Fruit fly (Drosophila melanogaster) whole organism, embryonic: ENCODE data around the gene Doa.

ENCODE experiments used
- BEAF-32 ChIP-seq: fragments of 200-800 bp; sonication (Bioruptor generic); optimal IDR thresholded peaks from 3 replicates; lab custom pipeline; 2017; ENCODE audit warnings: missing biosample characterization, missing genetic modification characterization, mild to moderate bottlenecking, moderate library complexity, missing genetic modification reagents
- Bdp1 ChIP-seq: fragments of 200-800 bp; sonication (Bioruptor generic); optimal IDR thresholded peaks from 3 replicates; lab custom pipeline; 2016; ENCODE audit warnings: missing biosample characterization, missing genetic modification characterization
- Bteb2 ChIP-seq: fragments of 200-800 bp; sonication (Bioruptor generic); optimal IDR thresholded peaks from 2 replicates; lab custom pipeline; 2016; ENCODE audit warnings: missing biosample characterization, missing genetic modification characterization
- CG10959 ChIP-seq: fragments of 200-800 bp; sonication (Bioruptor generic); IDR thresholded peaks from 2 replicates; pipeline ENCODE4 v1.3.6; 2022; ENCODE audit warnings: missing biosample characterization, missing genetic modification characterization
- CG12391 ChIP-seq: fragments of 200-800 bp; sonication (Bioruptor generic); optimal IDR thresholded peaks from 3 replicates; lab custom pipeline; 2018; ENCODE audit warnings: missing biosample characterization, mild to moderate bottlenecking, missing genetic modification characterization, moderate library complexity
- CG14860 ChIP-seq: fragments of 200-800 bp; sonication (Bioruptor generic); IDR thresholded peaks from 3 replicates; pipeline ENCODE4 v1.3.6; 2022; ENCODE audit warnings: missing biosample characterization, missing genetic modification characterization; ENCODE audit not compliant: partially characterized antibody
- CG15269 ChIP-seq: fragments of 200-800 bp; sonication (Bioruptor generic); optimal IDR thresholded peaks from 2 replicates; lab custom pipeline; 2018; ENCODE audit warnings: missing biosample characterization, mild to moderate bottlenecking, missing genetic modification characterization, moderate library complexity
- CG18011 ChIP-seq: fragments of 200-800 bp; sonication (Bioruptor generic); optimal IDR thresholded peaks from 2 replicates; lab custom pipeline; 2017; ENCODE audit warnings: missing biosample characterization, missing genetic modification characterization, mild to moderate bottlenecking, moderate library complexity, missing genotype
- CG2712 ChIP-seq: fragments of 200-800 bp; optimal IDR thresholded peaks from 3 replicates; lab custom pipeline; 2019; ENCODE audit warnings: missing biosample characterization, mild to moderate bottlenecking, missing genetic modification characterization, moderate library complexity
- CG30020 ChIP-seq: fragments of 200-800 bp; optimal IDR thresholded peaks from 2 replicates; lab custom pipeline; 2019; ENCODE audit warnings: missing biosample characterization, mild to moderate bottlenecking, missing genetic modification characterization, moderate library complexity
- CG3838 ChIP-seq: fragments of 200-800 bp; sonication (Bioruptor generic); optimal IDR thresholded peaks from 3 replicates; lab custom pipeline; 2016; ENCODE audit warnings: missing biosample characterization, missing genetic modification characterization
- CG4617 ChIP-seq: fragments of 200-800 bp; sonication (Bioruptor generic); optimal IDR thresholded peaks from 3 replicates; lab custom pipeline; 2016; ENCODE audit warnings: missing biosample characterization, missing genetic modification characterization, borderline replicate concordance
- CG4820 ChIP-seq: fragments of 200-800 bp; sonication (Bioruptor generic); optimal IDR thresholded peaks from 3 replicates; lab custom pipeline; 2016; ENCODE audit warnings: missing biosample characterization, missing genetic modification characterization
- CG7271 ChIP-seq: fragments of 200-800 bp; sonication (Bioruptor generic); optimal IDR thresholded peaks from 2 replicates; lab custom pipeline; 2018; ENCODE audit warnings: missing biosample characterization, mild to moderate bottlenecking, missing genetic modification characterization, moderate library complexity
- CG7372 ChIP-seq: fragments of 200-800 bp; sonication (Bioruptor generic); IDR thresholded peaks from 2 replicates; pipeline ENCODE4 v1.3.6; 2022; ENCODE audit warnings: missing biosample characterization, missing genetic modification characterization
- CG7745 ChIP-seq: fragments of 200-800 bp; sonication (Bioruptor generic); optimal IDR thresholded peaks from 2 replicates; lab custom pipeline; 2018; ENCODE audit warnings: missing biosample characterization, mild to moderate bottlenecking, missing genetic modification characterization, moderate library complexity
- CG7839 ChIP-seq: fragments of 200-800 bp; sonication (Bioruptor generic); optimal IDR thresholded peaks from 3 replicates; lab custom pipeline; 2018; ENCODE audit warnings: missing biosample characterization, mild to moderate bottlenecking, missing genetic modification characterization, moderate library complexity
- CG8281 ChIP-seq: fragments of 200-800 bp; sonication (Bioruptor generic); optimal IDR thresholded peaks from 2 replicates; lab custom pipeline; 2018; ENCODE audit warnings: missing biosample characterization, mild to moderate bottlenecking, missing genetic modification characterization, moderate library complexity
- CG8388 ChIP-seq: fragments of 200-800 bp; sonication (Bioruptor generic); optimal IDR thresholded peaks from 2 replicates; lab custom pipeline; 2019; ENCODE audit warnings: missing biosample characterization, mild to moderate bottlenecking, missing genetic modification characterization, moderate library complexity
- CG9437 ChIP-seq: fragments of 200-800 bp; sonication (Bioruptor generic); optimal IDR thresholded peaks from 2 replicates; lab custom pipeline; 2018; ENCODE audit warnings: missing biosample characterization, mild to moderate bottlenecking, missing genetic modification characterization
- CG9932 ChIP-seq: fragments of 200-800 bp; sonication (Bioruptor generic); IDR thresholded peaks from 2 replicates; pipeline ENCODE4 v1.3.6; 2022; ENCODE audit warnings: missing biosample characterization, missing genetic modification characterization
- Dfd ChIP-seq, 2 experiments: fragments of >200 bp; optimal IDR thresholded peaks; 2 replicates each; lab custom pipeline; 2017; ENCODE audit warnings: missing biosample characterization in 2 of 2, missing genetic modification characterization in 2 of 2
- E2f2 ChIP-seq: fragments of 200-800 bp; sonication (Bioruptor generic); IDR thresholded peaks from 2 replicates; pipeline ENCODE4 v1.3.6; 2022; ENCODE audit warnings: missing biosample characterization, missing genetic modification characterization
- HmgD ChIP-seq: fragments of 200-800 bp; sonication (Bioruptor generic); optimal IDR thresholded peaks from 3 replicates; lab custom pipeline; 2016; ENCODE audit warnings: missing biosample characterization, missing genetic modification characterization
- HmgZ ChIP-seq: fragments of 200-800 bp; sonication (Bioruptor generic); optimal IDR thresholded peaks from 2 replicates; lab custom pipeline; 2018; ENCODE audit warnings: missing biosample characterization, mild to moderate bottlenecking, missing genetic modification characterization
- Hsf ChIP-seq: fragments of 200-800 bp; sonication (Bioruptor generic); optimal IDR thresholded peaks from 3 replicates; lab custom pipeline; 2016; ENCODE audit warnings: missing biosample characterization, missing genetic modification characterization
- Jarid2 ChIP-seq: fragments of 200-800 bp; sonication (Bioruptor generic); optimal IDR thresholded peaks from 3 replicates; lab custom pipeline; 2017; ENCODE audit warnings: mild to moderate bottlenecking, missing biosample characterization, missing genetic modification reagents, missing genetic modification characterization
- Kr ChIP-seq: fragments of 200-800 bp; sonication (Bioruptor generic); optimal IDR thresholded peaks from 2 replicates; lab custom pipeline; 2017; ENCODE audit warnings: missing biosample characterization, mild to moderate bottlenecking, missing genetic modification characterization
- Mad ChIP-seq: fragments of 200-800 bp; sonication (Bioruptor generic); optimal IDR thresholded peaks from 2 replicates; lab custom pipeline; 2016; ENCODE audit warnings: missing biosample characterization, missing genetic modification characterization
- Max ChIP-seq: fragments of 200-800 bp; sonication (Bioruptor generic); optimal IDR thresholded peaks from 2 replicates; lab custom pipeline; 2016; ENCODE audit warnings: missing biosample characterization, mild to moderate bottlenecking, missing genetic modification characterization
- NFAT ChIP-seq: fragments of 200-800 bp; sonication (Bioruptor generic); IDR thresholded peaks from 2 replicates; pipeline ENCODE4 v1.3.6; 2022; ENCODE audit warnings: missing biosample characterization, missing genetic modification characterization
- NfI ChIP-seq: fragments of 200-800 bp; sonication (Bioruptor generic); optimal IDR thresholded peaks from 3 replicates; lab custom pipeline; 2018; ENCODE audit warnings: missing biosample characterization, mild to moderate bottlenecking, missing genetic modification characterization, moderate library complexity
- Tbp ChIP-seq: fragments of >200 bp; optimal IDR thresholded peaks from 2 replicates; lab custom pipeline; 2018; ENCODE audit warnings: missing biosample characterization, missing genetic modification characterization
- ab ChIP-seq: fragments of 200-800 bp; sonication (Bioruptor generic); optimal IDR thresholded peaks from 2 replicates; lab custom pipeline; 2016; ENCODE audit warnings: missing biosample characterization, missing genetic modification characterization
- ara ChIP-seq: fragments of 200-800 bp; sonication (Bioruptor generic); IDR thresholded peaks from 2 replicates; pipeline ENCODE4 v1.3.6; 2022; ENCODE audit warnings: missing biosample characterization, missing genetic modification characterization
- ato ChIP-seq: fragments of 200-800 bp; sonication (Bioruptor generic); IDR thresholded peaks from 2 replicates; pipeline ENCODE4 v1.3.6; 2022; ENCODE audit warnings: missing biosample characterization, missing genetic modification characterization; ENCODE audit not compliant: partially characterized antibody
- bowl ChIP-seq: fragments of 200-800 bp; sonication (Bioruptor generic); IDR thresholded peaks from 2 replicates; pipeline ENCODE4 v1.3.6; 2022; ENCODE audit warnings: missing biosample characterization, missing genetic modification characterization
- caup ChIP-seq: fragments of 200-800 bp; sonication (Bioruptor generic); optimal IDR thresholded peaks from 3 replicates; lab custom pipeline; 2017; ENCODE audit warnings: missing biosample characterization, mild to moderate bottlenecking, missing genetic modification characterization, moderate library complexity; ENCODE audit not compliant: severe bottlenecking
- exex ChIP-seq: fragments of 200-800 bp; sonication (Bioruptor generic); optimal IDR thresholded peaks from 4 replicates; lab custom pipeline; 2018; ENCODE audit warnings: missing biosample characterization, mild to moderate bottlenecking, missing genetic modification characterization, moderate library complexity
- fd64A ChIP-seq: fragments of 200-800 bp; sonication (Bioruptor generic); optimal IDR thresholded peaks from 3 replicates; lab custom pipeline; 2018; ENCODE audit warnings: missing biosample characterization, mild to moderate bottlenecking, missing genetic modification characterization
- gcm ChIP-seq: fragments of 200-800 bp; sonication (Bioruptor generic); optimal IDR thresholded peaks from 2 replicates; lab custom pipeline; 2019; ENCODE audit warnings: missing biosample characterization, mild to moderate bottlenecking, missing genetic modification characterization, moderate library complexity
- insv ChIP-seq, 2 experiments: fragments of 200-800 bp; sonication (Bioruptor generic); optimal IDR thresholded peaks; 3 replicates each; lab custom pipeline; 2016 to 2018; ENCODE audit warnings: missing biosample characterization in 2 of 2, missing genetic modification characterization in 2 of 2
- nmo ChIP-seq: fragments of 200-800 bp; sonication (Bioruptor generic); optimal IDR thresholded peaks from 2 replicates; lab custom pipeline; 2018; ENCODE audit warnings: missing biosample characterization, mild to moderate bottlenecking, missing genetic modification characterization, moderate library complexity
- odd ChIP-seq: fragments of 200-800 bp; sonication (Bioruptor generic); optimal IDR thresholded peaks from 2 replicates; lab custom pipeline; 2017; ENCODE audit warnings: missing biosample characterization, mild to moderate bottlenecking, missing genetic modification characterization
- phol ChIP-seq: fragments of 200-800 bp; sonication (Bioruptor generic); optimal IDR thresholded peaks from 3 replicates; lab custom pipeline; 2018; ENCODE audit warnings: missing biosample characterization, mild to moderate bottlenecking, missing genetic modification characterization, moderate library complexity
- prd ChIP-seq, 3 experiments: fragments of >200 bp in 2 of 3; fragments of 200-800 bp in 1 of 3; sonication (Bioruptor generic) in 1 of 3; optimal IDR thresholded peaks in 2 of 3; IDR thresholded peaks in 1 of 3; 2 replicates in 2 of 3; 3 replicates in 1 of 3; pipeline versions ENCODE4 v1.3.6 to Lab custom; 2017 to 2022; ENCODE audit warnings: missing biosample characterization in 1 of 3, missing genetic modification characterization in 1 of 3
- shn ChIP-seq: fragments of 200-800 bp; sonication (Bioruptor generic); optimal IDR thresholded peaks from 3 replicates; lab custom pipeline; 2016; ENCODE audit warnings: missing biosample characterization, missing genetic modification characterization
- sug ChIP-seq: fragments of 200-800 bp; optimal IDR thresholded peaks from 2 replicates; lab custom pipeline; 2019; ENCODE audit warnings: missing biosample characterization, mild to moderate bottlenecking, missing genetic modification characterization, moderate library complexity
- zf30C ChIP-seq: fragments of 200-800 bp; sonication (Bioruptor generic); optimal IDR thresholded peaks from 3 replicates; lab custom pipeline; 2018; ENCODE audit warnings: missing biosample characterization, mild to moderate bottlenecking, missing genetic modification characterization

The Doa gene

DNA sequence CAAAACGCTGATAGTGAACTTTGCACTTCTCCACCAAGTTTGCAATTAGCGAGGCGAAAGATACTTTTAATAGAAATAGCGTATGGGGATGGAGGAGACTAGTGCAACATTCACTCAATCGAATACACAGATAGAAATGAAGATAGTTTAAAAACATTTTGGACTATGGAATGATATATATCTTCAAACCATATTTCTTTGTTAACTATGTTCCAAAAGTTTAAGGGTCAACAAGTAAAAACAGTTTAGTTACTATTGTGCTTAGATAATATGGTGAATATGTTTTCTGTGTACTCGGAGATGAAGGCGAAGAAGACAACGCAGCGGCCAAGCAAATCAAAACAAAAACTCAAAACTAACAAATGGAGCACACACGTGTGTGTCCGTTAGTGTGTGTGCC, 16.3 kb downstream of the Doa start (continued):
- TF ChIP-seq CG9932 (GFP tag; lab: Robert Waterston, UW): peak; percentile 40; the same call in 1 of the 2 replicates
- no peak for TF ChIP-seq CG8281 (tag; lab: Kevin White, UChicago)
- TF ChIP-seq Bdp1 (GFP tag; lab: Kevin White, UChicago): no peak
- TF ChIP-seq E2f2: peak; percentile 7; the same call in 1 of the 2 replicates
- no peak for TF ChIP-seq Bteb2 (GFP tag; lab: Kevin White, UChicago)
- TF ChIP-seq sug (tag; lab: Kevin White, UChicago): no peak
- TF ChIP-seq CG7745 (tag; lab: Kevin White, UChicago): no peak
- TF ChIP-seq zf30C (GFP tag; lab: Kevin White, UChicago): no peak
- no peak for TF ChIP-seq CG7271 (tag; lab: Kevin White, UChicago)
- peak; percentile 59 for TF ChIP-seq CG2712
- no peak for TF ChIP-seq Kr (GFP tag; lab: Kevin White, UChicago)
- TF ChIP-seq insv (GFP tag; optimal IDR thresholded peaks at IDR 0.05; lab: Kevin White, UChicago): no peak
- TF ChIP-seq fd64A (GFP tag; lab: Kevin White, UChicago): peak; percentile 8
- no peak for TF ChIP-seq caup (GFP tag; lab: Kevin White, UChicago)
- no peak for TF ChIP-seq CG30020 (tag; lab: Kevin White, UChicago)
- peak; percentile 52 for TF ChIP-seq CG12391 (tag; lab: Kevin White, UChicago)
- no peak for TF ChIP-seq shn
- no peak for TF ChIP-seq Tbp (GFP tag; lab: Kevin White, UChicago)
- no peak for TF ChIP-seq ab (GFP tag; lab: Kevin White, UChicago)
- TF ChIP-seq gcm (GFP tag; lab: Kevin White, UChicago): no peak
- no peak for TF ChIP-seq CG10959 (GFP tag; lab: Robert Waterston, UW)
- TF ChIP-seq phol (tag; lab: Kevin White, UChicago): peak; percentile 69
- peak; percentile 5 for TF ChIP-seq Hsf (GFP tag; lab: Kevin White, UChicago)
- no peak for TF ChIP-seq Dfd (GFP tag; optimal IDR thresholded peaks at IDR 0.05; lab: Kevin White, UChicago)
- TF ChIP-seq CG9437 (GFP tag; lab: Kevin White, UChicago): no peak
- TF ChIP-seq CG4617 (GFP tag; lab: Kevin White, UChicago): no peak
- TF ChIP-seq Jarid2 (GFP tag; lab: Kevin White, UChicago): no peak
- TF ChIP-seq CG7372 (GFP tag; lab: Robert Waterston, UW): peak; percentile 45
- no peak for TF ChIP-seq Mad
- TF ChIP-seq exex: no peak
- TF ChIP-seq CG4820 (GFP tag; lab: Kevin White, UChicago): peak; percentile 15
- TF ChIP-seq ara (GFP tag; lab: Robert Waterston, UW): peak; percentile 69; the same call in 1 of the 2 replicates
- TF ChIP-seq prd (optimal IDR thresholded peaks at IDR 0.05; lab: Kevin White, UChicago): no peak
- TF ChIP-seq prd (GFP tag; IDR thresholded peaks at IDR 0.05; lab: Robert Waterston, UW): peak; percentile 65
- no peak for TF ChIP-seq bowl (GFP tag; lab: Robert Waterston, UW)
- no peak for TF ChIP-seq CG14860 (GFP tag; lab: Robert Waterston, UW)
- no peak for TF ChIP-seq odd (GFP tag; lab: Kevin White, UChicago)
- peak; percentile 63 for TF ChIP-seq CG7839 (tag; lab: Kevin White, UChicago)
- 0 out of 2 replicates have a peak, but pooled peaks have one; percentile 30 for TF ChIP-seq NFAT (GFP tag; lab: Robert Waterston, UW)
- TF ChIP-seq CG8388: peak; percentile 58
- TF ChIP-seq HmgZ: no peak
- peak; percentile 48 for TF ChIP-seq NfI
- no peak for TF ChIP-seq CG3838
- TF ChIP-seq ato (GFP tag; lab: Robert Waterston, UW): no peak
- no peak for TF ChIP-seq HmgD (GFP tag; lab: Kevin White, UChicago)
- TF ChIP-seq CG18011 (GFP tag; lab: Kevin White, UChicago): no peak
- TF ChIP-seq Max: no peak
- no peak for TF ChIP-seq BEAF-32
- peak; percentile 59 for TF ChIP-seq CG15269 (tag; lab: Kevin White, UChicago)
- TF ChIP-seq nmo (GFP tag; lab: Kevin White, UChicago): peak; percentile 66
